Worm (Caenorhabditis elegans): ENCODE data around the gene F41G3.5.

F41G3.5 gene

ce11 chrII:6754671-6755224 is 8.2 kb downstream of the F41G3.5 start, which contains the start of the genes srx-95 and fis-1:
srx-95 (minus strand) TSS chrII:6754771.
fis-1 (plus strand) TSS chrII:6755174.
- TF ChIP-seq T26A8.4 (GFP tag; IDR thresholded peaks at IDR 0.05): no peak
- TF ChIP-seq attf-4 (tag; optimal IDR thresholded peaks at IDR 0.05): no peak
- no peak for TF ChIP-seq fos-1 (tag; optimal IDR thresholded peaks at IDR 0.05)
- TF ChIP-seq Y105C5A.15 (GFP tag; IDR thresholded peaks at IDR 0.05): no peak
- no peak for TF ChIP-seq lir-3 (tag; optimal IDR thresholded peaks at IDR 0.05)
- no peak for TF ChIP-seq lin-13 (GFP tag; optimal IDR thresholded peaks at IDR 0.05)
- TF ChIP-seq aly-2 (tag; optimal IDR thresholded peaks at IDR 0.05): no peak
- no peak for TF ChIP-seq pqm-1 (tag; optimal IDR thresholded peaks at IDR 0.05)
- TF ChIP-seq nhr-41 (GFP tag; IDR thresholded peaks at IDR 0.05): no peak
- TF ChIP-seq arid-1 (GFP tag; conservative IDR thresholded peaks at IDR 0.05): no peak
- no peak for TF ChIP-seq dmd-9 (GFP tag; IDR thresholded peaks at IDR 0.05)
- no peak for TF ChIP-seq F44E2.7 (GFP tag; IDR thresholded peaks at IDR 0.05)
- TF ChIP-seq lin-29 (GFP tag; IDR thresholded peaks at IDR 0.05): no peak
- TF ChIP-seq lim-7 (GFP tag; IDR thresholded peaks at IDR 0.05): no peak
- TF ChIP-seq mdl-1 (tag; optimal IDR thresholded peaks at IDR 0.05): no peak
- no peak for TF ChIP-seq ctbp-1 (GFP tag; IDR thresholded peaks at IDR 0.05)

ce11 chrII:6756232-6756631 is 9.7 kb downstream of the F41G3.5 start, which contains the start of gene F41G3.3:
F41G3.3 (plus strand) TSS chrII:6756532.
- TF ChIP-seq nhr-237 (tag; optimal IDR thresholded peaks at IDR 0.05): no peak
- no peak for TF ChIP-seq F37D6.2 (tag; optimal IDR thresholded peaks at IDR 0.05)
- no peak for TF ChIP-seq mdl-1 (tag; optimal IDR thresholded peaks at IDR 0.05)
- TF ChIP-seq daf-16 (GFP tag; optimal IDR thresholded peaks at IDR 0.05): no peak
- TF ChIP-seq daf-16 (tag; optimal IDR thresholded peaks at IDR 0.05): no peak
- TF ChIP-seq unc-130 (GFP tag; optimal IDR thresholded peaks at IDR 0.05): no peak
- no peak for TF ChIP-seq lin-38 (GFP tag; IDR thresholded peaks at IDR 0.05)
- TF ChIP-seq lin-39 (tag; optimal IDR thresholded peaks at IDR 0.05): no peak
- no peak for TF ChIP-seq skn-1 (tag; optimal IDR thresholded peaks at IDR 0.05)
- TF ChIP-seq ztf-11 (tag; optimal IDR thresholded peaks at IDR 0.05): no peak
- no peak for TF ChIP-seq F26F4.8 (GFP tag; conservative IDR thresholded peaks at IDR 0.05)
- no peak for TF ChIP-seq ZK546.5 (tag; optimal IDR thresholded peaks at IDR 0.05)
- no peak for TF ChIP-seq mep-1 (tag; optimal IDR thresholded peaks at IDR 0.05)
- no peak for TF ChIP-seq rbr-2 (tag; optimal IDR thresholded peaks at IDR 0.05)
- no peak for TF ChIP-seq snpc-1.2 (GFP tag; IDR thresholded peaks at IDR 0.05)
- no peak for TF ChIP-seq egl-43 (GFP tag; IDR thresholded peaks at IDR 0.05)
- TF ChIP-seq lin-15B (tag; optimal IDR thresholded peaks at IDR 0.05): no peak
- TF ChIP-seq cey-2 (tag; optimal IDR thresholded peaks at IDR 0.05; ENCODE audit: borderline replicate concordance, insufficient read depth): no peak
- no peak for TF ChIP-seq gei-8 (GFP tag; optimal IDR thresholded peaks at IDR 0.05)
- TF ChIP-seq fkh-10 (GFP tag; optimal IDR thresholded peaks at IDR 0.05): no peak
- no peak for TF ChIP-seq hlh-30 (tag; optimal IDR thresholded peaks at IDR 0.05; ENCODE audit: insufficient read depth)

DNA sequence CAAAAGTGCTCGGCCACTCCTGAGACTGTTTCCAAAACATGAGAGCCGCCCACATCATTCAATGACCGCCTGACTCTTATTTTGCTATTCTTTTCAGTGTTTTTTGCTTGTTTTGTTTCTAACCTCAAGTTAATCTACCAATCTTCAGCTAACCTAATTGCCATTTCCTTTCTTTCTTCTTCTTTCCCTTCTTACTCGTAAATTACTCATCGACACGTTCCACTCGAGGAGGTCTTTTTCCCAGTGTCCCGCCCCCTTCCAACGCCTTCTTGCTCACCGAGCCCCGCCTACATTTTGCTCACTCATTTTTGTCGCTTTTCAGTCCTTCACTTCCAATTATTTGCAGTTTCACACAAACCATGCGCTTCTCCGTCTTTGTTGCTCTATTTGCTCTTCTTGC is 18.2 kb downstream of the F41G3.5 start, which contains the start of gene nlp-50:
Gene nlp-50, plus strand, starts transcription at position 301 of the 400 bp plus-strand sequence.
- TF ChIP-seq lir-3 (tag; optimal IDR thresholded peaks at IDR 0.05) (no peak), saeg-2 (GFP tag; IDR thresholded peaks at IDR 0.05) (no peak), F37D6.2 (tag; optimal IDR thresholded peaks at IDR 0.05) (no peak), ceh-44 (GFP tag; IDR thresholded peaks at IDR 0.05) (no peak), pha-4 (GFP tag; IDR thresholded peaks at IDR 0.05) (no peak), pha-4 (tag; optimal IDR thresholded peaks at IDR 0.05) (no peak), fkh-10 (GFP tag; optimal IDR thresholded peaks at IDR 0.05) (no peak), ZK546.5 (tag; optimal IDR thresholded peaks at IDR 0.05) (no peak), lin-13 (GFP tag; optimal IDR thresholded peaks at IDR 0.05) (no peak), ztf-7 (tag; optimal IDR thresholded peaks at IDR 0.05) (no peak), dve-1 (tag; optimal IDR thresholded peaks at IDR 0.05; ENCODE audit: insufficient read depth) (no peak), dpl-1 (GFP tag; optimal IDR thresholded peaks at IDR 0.05) (no peak), hif-1 (tag; optimal IDR thresholded peaks at IDR 0.05) (no peak), tra-1 (GFP tag; IDR thresholded peaks at IDR 0.05) (no peak), Y5F2A.4 (GFP tag; optimal IDR thresholded peaks at IDR 0.05) (no peak), ceh-62 (tag; optimal IDR thresholded peaks at IDR 0.05) (no peak), snpc-4 (tag; optimal IDR thresholded peaks at IDR 0.05) (no peak), F26F4.8 (GFP tag; conservative IDR thresholded peaks at IDR 0.05) (no peak), T26A8.4 (GFP tag; IDR thresholded peaks at IDR 0.05) (no peak), zip-11 (GFP tag; IDR thresholded peaks at IDR 0.05) (no peak)

Measured in whole organism, L4 larva.